Worm (Caenorhabditis elegans) whole organism, midembryonic: ENCODE data around the gene srh-216.

Experiments used
- T22C8.4 ChIP-seq: fragments of 200-800 bp; sonication (Bioruptor generic); IDR thresholded peaks from 2 replicates; pipeline ENCODE4 v1.3.6; 2022; ENCODE audit warnings: missing genetic modification characterization, missing compliant biosample characterization
- cog-1 ChIP-seq: sonication (generic microtip); optimal IDR thresholded peaks from 2 replicates; lab custom pipeline; 2016; ENCODE audit warnings: missing genetic modification characterization, missing compliant biosample characterization
- flt-1 ChIP-seq: fragments of 200-800 bp; sonication (Bioruptor generic); IDR thresholded peaks from 2 replicates; pipeline ENCODE4 v1.3.6; 2022; ENCODE audit warnings: missing genetic modification characterization, missing compliant biosample characterization
- klf-2 ChIP-seq: fragments of 200-800 bp; sonication (Bioruptor generic); conservative IDR thresholded peaks from 2 replicates; pipeline ENCODE4 v1.3.6; 2022; ENCODE audit warnings: missing genetic modification reagents, missing genetic modification characterization, missing compliant biosample characterization
- med-1 ChIP-seq: sonication (generic microtip); optimal IDR thresholded peaks from 2 replicates; lab custom pipeline; 2017; ENCODE audit warnings: missing genetic modification characterization, mild to moderate bottlenecking, missing compliant biosample characterization, antibody characterized with exemption, missing genetic modification reagents; ENCODE audit not compliant: insufficient read depth
- ref-1 ChIP-seq: fragments of 200-800 bp; sonication (Bioruptor generic); conservative IDR thresholded peaks from 2 replicates; pipeline ENCODE4 v1.3.6; 2022; ENCODE audit warnings: missing genetic modification reagents, missing genetic modification characterization, missing compliant biosample characterization
- tab-1 ChIP-seq: fragments of 200-800 bp; sonication (Bioruptor generic); IDR thresholded peaks from 2 replicates; pipeline ENCODE4 v1.3.6; 2022; ENCODE audit warnings: missing genetic modification characterization, missing compliant biosample characterization
- ztf-29 ChIP-seq: fragments of 200-800 bp; sonication (Bioruptor generic); IDR thresholded peaks from 2 replicates; pipeline ENCODE4 v1.3.6; 2022; ENCODE audit warnings: missing genetic modification reagents, missing genetic modification characterization, missing compliant biosample characterization

- no peak for TF ChIP-seq cog-1 (tag; lab: Kevin White, UChicago)
- TF ChIP-seq ref-1 (GFP tag; lab: Robert Waterston, UW): no peak
- no peak for TF ChIP-seq flt-1 (GFP tag; lab: Robert Waterston, UW)
- TF ChIP-seq med-1 (GFP tag; lab: Kevin White, UChicago): no peak
- TF ChIP-seq T22C8.4 (GFP tag; lab: Robert Waterston, UW): no peak
- no peak for TF ChIP-seq klf-2 (GFP tag; lab: Robert Waterston, UW)
- TF ChIP-seq tab-1 (GFP tag; lab: Robert Waterston, UW): no peak
- no peak for TF ChIP-seq ztf-29 (GFP tag; lab: Robert Waterston, UW)
Measured at ce11 chrV:16800484-16800883, 26.9 kb downstream of the srh-216 start.
